Worm (Caenorhabditis elegans): Measurements from ENCODE around the gene Y54G9A.5.

ce11 chrII:13715733-13716132 lies 7.1 kb upstream of the Y54G9A.5 start, which contains the start of gene zipt-2.3:
- TF ChIP-seq skn-1 (tag; optimal IDR thresholded peaks at IDR 0.05) (no peak), fkh-10 (GFP tag; optimal IDR thresholded peaks at IDR 0.05) (no peak), nhr-28 (tag; optimal IDR thresholded peaks at IDR 0.05) (no peak), snpc-4 (tag; optimal IDR thresholded peaks at IDR 0.05) (no peak), pha-4 (tag; optimal IDR thresholded peaks at IDR 0.05) (peak; percentile 26), R02D3.7 (tag; optimal IDR thresholded peaks at IDR 0.05) (no peak)

Measured in whole organism, L3 larva.